Worm (Caenorhabditis elegans) whole organism, L4 larva: ENCODE data around the gene clh-5.

Source experiments
- F10B5.3 ChIP-seq: sonication (generic microtip); optimal IDR thresholded peaks from 2 replicates; lab custom pipeline; 2016; ENCODE audit warnings: mild to moderate bottlenecking, missing genetic modification characterization, missing compliant biosample characterization
- F49E8.2 ChIP-seq: sonication (generic microtip); optimal IDR thresholded peaks from 2 replicates; lab custom pipeline; 2016; ENCODE audit warnings: missing compliant biosample characterization, mild to moderate bottlenecking, missing genetic modification characterization, borderline replicate concordance
- T26A8.4 ChIP-seq: fragments of 200-800 bp; sonication (Bioruptor generic); IDR thresholded peaks from 2 replicates; pipeline ENCODE4 v1.3.6; 2022; ENCODE audit warnings: missing genetic modification characterization, missing compliant biosample characterization
- Y48G9A.11 ChIP-seq: fragments of 200-800 bp; sonication (Bioruptor generic); IDR thresholded peaks from 2 replicates; pipeline ENCODE4 v1.3.6; 2022; ENCODE audit warnings: missing genetic modification reagents, missing genetic modification characterization, missing compliant biosample characterization
- Y5F2A.4 ChIP-seq: fragments of 200-800 bp; sonication (Bioruptor generic); optimal IDR thresholded peaks from 2 replicates; lab custom pipeline; 2018; ENCODE audit warnings: mild to moderate bottlenecking, missing genetic modification characterization, missing compliant biosample characterization
- aha-1 ChIP-seq: fragments of 150-350 bp; peaks from one replicate; lab custom pipeline; 2014; ENCODE audit warnings: missing biosample characterization, missing genetic modification characterization
- attf-4 ChIP-seq: sonication (generic microtip); optimal IDR thresholded peaks from 3 replicates; lab custom pipeline; 2017; ENCODE audit warnings: missing biosample characterization, missing genetic modification characterization
- ceh-20 ChIP-seq: fragments of 200-800 bp; sonication (Bioruptor generic); IDR thresholded peaks from 2 replicates; pipeline ENCODE4 v1.3.6; 2022; ENCODE audit warnings: missing genetic modification reagents, missing genetic modification characterization, missing compliant biosample characterization
- ceh-28 ChIP-seq: fragments of 150-350 bp; optimal IDR thresholded peaks from 2 replicates; lab custom pipeline; 2014; ENCODE audit warnings: missing biosample characterization, missing genetic modification reagents, missing genetic modification characterization
- ceh-44 ChIP-seq: fragments of 200-800 bp; sonication (Bioruptor generic); IDR thresholded peaks from 2 replicates; pipeline ENCODE4 v1.3.6; 2022; ENCODE audit warnings: missing genetic modification reagents, missing genetic modification characterization, missing compliant biosample characterization
- ceh-82 ChIP-seq: sonication (generic microtip); optimal IDR thresholded peaks from 2 replicates; lab custom pipeline; 2017; ENCODE audit warnings: missing biosample characterization, missing genetic modification characterization
- ctbp-1 ChIP-seq: fragments of 200-800 bp; sonication (Bioruptor generic); IDR thresholded peaks from 2 replicates; pipeline ENCODE4 v1.3.6; 2022; ENCODE audit warnings: missing genetic modification reagents, missing genetic modification characterization, missing compliant biosample characterization
- daf-19 ChIP-seq: fragments of 200-800 bp; sonication (Bioruptor generic); conservative IDR thresholded peaks from 2 replicates; pipeline ENCODE4 v1.3.6; 2022; ENCODE audit warnings: missing genetic modification characterization, missing compliant biosample characterization
- daf-8 ChIP-seq: fragments of 200-800 bp; sonication (Bioruptor generic); IDR thresholded peaks from 2 replicates; pipeline ENCODE4 v1.3.6; 2022; ENCODE audit warnings: missing genetic modification characterization, missing compliant biosample characterization
- dmd-6 ChIP-seq: fragments of 200-800 bp; sonication (Bioruptor generic); IDR thresholded peaks from 2 replicates; pipeline ENCODE4 v1.3.6; 2022; ENCODE audit warnings: missing genetic modification reagents, missing genetic modification characterization, missing compliant biosample characterization
- dpl-1 ChIP-seq: fragments of 150-350 bp; optimal IDR thresholded peaks from 2 replicates; lab custom pipeline; 2014; ENCODE audit warnings: missing biosample characterization, missing genetic modification reagents, missing genetic modification characterization
- hif-1 ChIP-seq, 2 experiments: sonication (generic microtip); optimal IDR thresholded peaks; 2 replicates each; lab custom pipeline; 2016 to 2017; ENCODE audit warnings: missing compliant biosample characterization in 2 of 2, missing genetic modification characterization in 2 of 2, missing genetic modification reagents in 2 of 2, missing genotype in 2 of 2, mild to moderate bottlenecking in 1 of 2
- hlh-11 ChIP-seq: fragments of 200-800 bp; sonication (Bioruptor generic); optimal IDR thresholded peaks from 2 replicates; lab custom pipeline; 2018; ENCODE audit warnings: mild to moderate bottlenecking, missing genetic modification characterization, missing compliant biosample characterization
- hmg-1.1 ChIP-seq: fragments of 200-800 bp; sonication (Bioruptor generic); IDR thresholded peaks from 2 replicates; pipeline ENCODE4 v1.3.6; 2022; ENCODE audit warnings: missing genetic modification reagents, missing genetic modification characterization, missing compliant biosample characterization
- jun-1 ChIP-seq: fragments of 150-350 bp; optimal IDR thresholded peaks from 2 replicates; lab custom pipeline; 2014; ENCODE audit warnings: missing biosample characterization, missing genetic modification reagents, missing genetic modification characterization
- lin-1 ChIP-seq: fragments of 200-800 bp; sonication (Bioruptor generic); IDR thresholded peaks from 2 replicates; pipeline ENCODE4 v1.3.6; 2022; ENCODE audit warnings: missing genetic modification reagents, missing genetic modification characterization, missing compliant biosample characterization
- lin-38 ChIP-seq: fragments of 200-800 bp; sonication (Bioruptor generic); IDR thresholded peaks from 2 replicates; pipeline ENCODE4 v1.3.6; 2022; ENCODE audit warnings: missing genetic modification reagents, missing genetic modification characterization, missing compliant biosample characterization
- lin-39 ChIP-seq: fragments of 150-350 bp; optimal IDR thresholded peaks from 2 replicates; lab custom pipeline; 2014; ENCODE audit warnings: missing biosample characterization, missing genetic modification reagents, missing genetic modification characterization
- lsy-2 ChIP-seq, 2 experiments: fragments of 150-350 bp in 1 of 2; sonication (generic microtip) in 1 of 2; optimal IDR thresholded peaks; 2 replicates each; lab custom pipeline; 2014 to 2017; ENCODE audit warnings: missing biosample characterization in 2 of 2, missing genetic modification characterization in 2 of 2
- mdl-1 ChIP-seq, 2 experiments: fragments of 150-350 bp in 1 of 2; sonication (generic microtip) in 1 of 2; optimal IDR thresholded peaks; 2 replicates each; lab custom pipeline; 2014 to 2017; ENCODE audit warnings: missing biosample characterization in 2 of 2, missing genetic modification characterization in 2 of 2
- mep-1 ChIP-seq: fragments of 150-350 bp; sonication (generic microtip); optimal IDR thresholded peaks from 3 replicates; lab custom pipeline; 2014; ENCODE audit warnings: missing biosample characterization, missing genetic modification characterization
- nhr-102 ChIP-seq: sonication (generic microtip); optimal IDR thresholded peaks from 2 replicates; lab custom pipeline; 2016; ENCODE audit warnings: mild to moderate bottlenecking, missing genetic modification characterization, moderate library complexity, missing compliant biosample characterization
- nhr-11 ChIP-seq: fragments of 150-350 bp; optimal IDR thresholded peaks from 2 replicates; lab custom pipeline; 2014; ENCODE audit warnings: missing biosample characterization, missing genetic modification characterization
- nhr-111 ChIP-seq: fragments of 200-800 bp; sonication (Bioruptor generic); optimal IDR thresholded peaks from 2 replicates; lab custom pipeline; 2018; ENCODE audit warnings: mild to moderate bottlenecking, missing genetic modification characterization, missing compliant biosample characterization
- nhr-237 ChIP-seq: sonication (generic microtip); optimal IDR thresholded peaks from 2 replicates; lab custom pipeline; 2017; ENCODE audit warnings: missing biosample characterization, missing genetic modification characterization
- nhr-41 ChIP-seq: fragments of 200-800 bp; sonication (Bioruptor generic); IDR thresholded peaks from 2 replicates; pipeline ENCODE4 v1.3.6; 2022; ENCODE audit warnings: missing genetic modification reagents, missing genetic modification characterization, missing compliant biosample characterization
- nhr-48 ChIP-seq: sonication (generic microtip); optimal IDR thresholded peaks from 2 replicates; lab custom pipeline; 2016; ENCODE audit warnings: mild to moderate bottlenecking, missing genetic modification characterization, missing compliant biosample characterization
- rbr-2 ChIP-seq: sonication (generic microtip); optimal IDR thresholded peaks from 2 replicates; lab custom pipeline; 2016; ENCODE audit warnings: missing genotype, missing genetic modification characterization, missing compliant biosample characterization
- saeg-2 ChIP-seq: fragments of 200-800 bp; sonication (Bioruptor generic); IDR thresholded peaks from 2 replicates; pipeline ENCODE4 v1.3.6; 2022; ENCODE audit warnings: missing genetic modification reagents, missing genetic modification characterization, missing compliant biosample characterization
- snpc-4 ChIP-seq: fragments of 150-350 bp; optimal IDR thresholded peaks from 2 replicates; lab custom pipeline; 2014; ENCODE audit warnings: missing biosample characterization, missing genetic modification characterization
- spr-3 ChIP-seq: fragments of 200-800 bp; sonication (Bioruptor generic); optimal IDR thresholded peaks from 2 replicates; lab custom pipeline; 2018; ENCODE audit warnings: mild to moderate bottlenecking, missing genetic modification characterization, missing compliant biosample characterization
- unc-62 ChIP-seq, 3 experiments: fragments of 150-350 bp in 1 of 3; sonication (generic microtip); optimal IDR thresholded peaks in 2 of 3; peaks in 1 of 3; 1 replicate in 1 of 3; 2 replicates in 2 of 3; lab custom pipeline; 2014 to 2017; ENCODE audit warnings: missing biosample characterization in 3 of 3, missing genetic modification characterization in 3 of 3, missing genetic modification reagents in 3 of 3, missing genotype in 1 of 3
- zag-1 ChIP-seq: fragments of 150-350 bp; optimal IDR thresholded peaks from 2 replicates; lab custom pipeline; 2014; ENCODE audit warnings: missing biosample characterization, missing genetic modification characterization
- zfp-2 ChIP-seq: sonication (generic microtip); optimal IDR thresholded peaks from 2 replicates; lab custom pipeline; 2016; ENCODE audit warnings: mild to moderate bottlenecking, missing genetic modification characterization, missing compliant biosample characterization
- zfp-3 ChIP-seq: fragments of 200-800 bp; sonication (Bioruptor generic); conservative IDR thresholded peaks from 2 replicates; pipeline ENCODE4 v1.3.6; 2022; ENCODE audit warnings: missing genetic modification reagents, missing genetic modification characterization, missing compliant biosample characterization
- zip-11 ChIP-seq: fragments of 200-800 bp; sonication (Bioruptor generic); IDR thresholded peaks from 2 replicates; pipeline ENCODE4 v1.3.6; 2022; ENCODE audit warnings: missing genetic modification characterization, missing compliant biosample characterization
- ztf-11 ChIP-seq: fragments of 150-350 bp; optimal IDR thresholded peaks from 2 replicates; lab custom pipeline; 2014; ENCODE audit warnings: missing biosample characterization, missing genetic modification characterization

The clh-5 gene

DNA sequence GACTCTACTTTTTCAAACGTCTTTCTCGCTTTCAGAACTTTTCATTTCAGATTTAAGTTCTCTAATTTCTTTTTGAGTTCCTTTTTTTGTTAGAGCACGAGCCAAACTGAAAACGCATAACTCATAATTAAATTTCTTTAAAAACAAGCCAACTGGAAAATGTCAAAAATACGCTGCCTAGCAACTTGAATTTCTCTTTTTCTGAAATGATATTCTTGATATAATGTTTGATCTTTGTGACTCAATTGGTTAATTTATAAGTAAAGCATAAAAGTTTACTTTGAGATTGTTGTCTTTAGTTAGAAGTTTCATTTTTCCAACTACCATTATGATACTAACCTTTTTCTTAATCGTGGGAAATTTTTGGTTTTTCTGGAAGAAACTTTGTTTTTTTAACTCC lies 42.7 kb upstream of the clh-5 start:
- TF ChIP-seq unc-62 (GFP tag; optimal IDR thresholded peaks at IDR 0.05 in 1 of 2; lab: Kevin White, UChicago) (peak in 1 of 2 experiments; percentile 52), unc-62 (tag; optimal IDR thresholded peaks at IDR 0.05; lab: Kevin White, UChicago) (no peak), daf-8 (GFP tag; lab: Robert Waterston, UW) (no peak), ceh-44 (no peak), zip-11 (no peak)

DNA sequence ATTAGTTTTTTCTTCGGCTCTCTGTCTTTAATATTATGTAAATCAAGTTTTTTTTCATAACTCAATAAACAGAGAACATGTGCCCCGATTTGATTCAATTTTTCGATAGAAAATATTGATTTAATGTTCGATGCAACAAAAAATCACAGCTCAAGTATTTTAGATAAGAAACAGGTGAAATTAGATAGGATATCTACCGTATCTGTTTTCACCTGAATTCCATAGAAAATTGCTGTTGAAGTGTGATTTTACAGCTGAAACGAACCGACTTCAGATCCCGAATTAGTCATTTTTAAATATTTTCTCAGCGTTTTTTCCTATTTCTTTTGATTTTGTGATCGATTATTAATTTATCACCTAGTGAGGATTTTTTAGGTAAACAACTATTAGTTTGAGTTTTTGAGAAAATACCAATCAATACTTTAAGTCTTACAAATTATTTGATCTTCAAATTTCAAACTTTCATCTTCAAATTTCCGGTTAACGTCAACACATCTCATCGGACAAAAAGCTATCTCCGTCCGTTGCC lies 40.8 kb upstream of the clh-5 start, which contains the start of gene Y9C2UA.1:
Y9C2UA.1 (plus strand) TSS at position 479 of the 529 bp plus-strand sequence.
- TF ChIP-seq lin-38 (no peak), aha-1 (peak; percentile 42)
- TF ChIP-seq, all 104 proteins: peak for 1

DNA sequence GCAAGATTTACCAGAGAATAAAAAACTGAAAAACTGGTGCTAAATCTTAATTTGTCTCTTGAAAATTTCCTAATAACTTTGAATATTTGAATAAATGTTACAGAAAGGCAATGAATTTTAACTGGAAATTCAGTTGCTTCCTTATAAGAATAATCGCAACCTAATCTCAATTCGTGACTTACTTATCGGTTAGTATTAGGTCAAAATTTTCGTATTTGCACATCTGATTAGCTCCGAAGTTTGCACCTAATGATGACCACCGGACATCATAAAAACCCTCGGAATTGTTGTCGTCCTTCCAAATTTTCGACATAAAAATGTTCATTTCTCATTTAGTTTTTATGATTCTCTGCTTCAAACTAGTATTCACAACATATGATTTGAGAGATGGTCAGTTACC lies 39.4 kb upstream of the clh-5 start, which contains the start of gene C16D2.3:
C16D2.3 (plus strand) TSS at position 301 of the 400 bp plus-strand sequence.
- TF ChIP-seq F10B5.3 (tag; lab: Kevin White, UChicago) (no peak), dpl-1 (GFP tag; lab: Kevin White, UChicago) (no peak), daf-8 (GFP tag; lab: Robert Waterston, UW) (no peak), ceh-28 (tag; lab: Kevin White, UChicago) (no peak), jun-1 (tag; lab: Kevin White, UChicago) (no peak), nhr-102 (no peak), snpc-4 (no peak), ctbp-1 (GFP tag; lab: Robert Waterston, UW) (no peak)

DNA sequence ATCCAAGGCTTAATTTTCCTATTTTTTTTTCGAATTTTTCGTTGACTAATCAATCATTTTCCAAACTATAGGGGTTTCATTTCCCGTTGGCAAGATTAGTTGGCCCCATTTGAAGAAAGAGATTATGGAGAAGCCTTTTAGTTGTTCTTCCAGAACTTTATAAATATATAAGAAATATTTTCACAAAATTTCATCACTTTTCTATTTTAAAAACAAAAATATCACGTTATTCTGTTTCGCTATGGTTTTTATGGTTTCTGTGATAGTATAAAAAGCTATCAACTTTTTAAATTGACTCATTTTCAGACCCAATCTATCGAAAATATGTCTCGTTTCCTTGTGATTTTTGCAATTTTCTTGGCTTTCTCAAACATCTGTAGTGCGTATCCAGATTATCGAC lies 37.5 kb upstream of the clh-5 start, which contains the start of gene nlp-78:
nlp-78 (plus strand) TSS at position 301 of the 400 bp plus-strand sequence.
- no peak for TF ChIP-seq nhr-11 (tag; lab: Kevin White, UChicago)
- TF ChIP-seq lin-38, result no peak
- TF ChIP-seq nhr-111 (GFP tag; lab: Kevin White, UChicago), result no peak
- TF ChIP-seq unc-62 (GFP tag; optimal IDR thresholded peaks at IDR 0.05 in 1 of 2; lab: Kevin White, UChicago), result no peak
- no peak for TF ChIP-seq unc-62 (tag; optimal IDR thresholded peaks at IDR 0.05; lab: Kevin White, UChicago)
- no peak for TF ChIP-seq zfp-2 (tag; lab: Kevin White, UChicago)
- TF ChIP-seq lin-1, result no peak
- no peak for TF ChIP-seq zfp-3
- no peak for TF ChIP-seq daf-19
- no peak for TF ChIP-seq Y5F2A.4
- TF ChIP-seq nhr-48 (tag; lab: Kevin White, UChicago), result no peak
- TF ChIP-seq hmg-1.1, result no peak
- no peak for TF ChIP-seq hif-1 (tag; optimal IDR thresholded peaks at IDR 0.05; lab: Kevin White, UChicago)
- TF ChIP-seq, all 104 proteins: peak for 0

DNA sequence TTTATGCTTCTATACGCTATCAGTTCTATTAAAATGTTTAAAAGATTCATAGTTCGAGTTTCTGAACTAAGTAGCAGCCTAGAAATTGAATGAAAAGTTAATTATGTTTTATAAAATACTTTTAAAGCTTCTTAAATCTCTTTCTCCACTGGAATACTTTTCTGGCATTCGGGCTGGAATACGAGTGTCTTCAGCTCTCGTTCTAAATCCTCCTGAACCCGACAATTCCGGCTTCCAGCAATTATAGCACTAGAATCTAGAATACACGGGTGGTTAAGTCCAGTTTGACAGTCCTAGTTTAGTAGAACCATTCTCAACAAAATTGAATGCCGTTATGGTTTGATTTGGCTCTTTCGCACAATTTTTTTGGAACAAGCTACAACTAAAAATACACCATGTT lies 33.9 kb upstream of the clh-5 start:
- TF ChIP-seq nhr-237 (tag; lab: Kevin White, UChicago), result no peak
- peak; percentile 92 for TF ChIP-seq jun-1 (tag; lab: Kevin White, UChicago)
- TF ChIP-seq nhr-11 (tag; lab: Kevin White, UChicago), result no peak
- TF ChIP-seq T26A8.4 (GFP tag; lab: Robert Waterston, UW), result no peak; the same call in 1 of the 2 replicates
- peak; percentile 48 for TF ChIP-seq mep-1 (tag; lab: Kevin White, UChicago)
- TF ChIP-seq ztf-11, result no peak
- TF ChIP-seq attf-4 (tag; lab: Kevin White, UChicago), result no peak
- no peak for TF ChIP-seq rbr-2 (tag; lab: Kevin White, UChicago)
- TF ChIP-seq ceh-20, result no peak
- no peak for TF ChIP-seq dpl-1 (GFP tag; lab: Kevin White, UChicago)
- no peak for TF ChIP-seq spr-3 (GFP tag; lab: Kevin White, UChicago)
- TF ChIP-seq Y48G9A.11 (GFP tag; lab: Robert Waterston, UW), result no peak
- no peak for TF ChIP-seq saeg-2 (GFP tag; lab: Robert Waterston, UW)
- no peak for TF ChIP-seq nhr-41 (GFP tag; lab: Robert Waterston, UW)
- TF ChIP-seq nhr-48 (tag; lab: Kevin White, UChicago), result no peak
- TF ChIP-seq dmd-6, result no peak
- no peak for TF ChIP-seq zag-1
- TF ChIP-seq aha-1, result no peak
- TF ChIP-seq lin-39 (tag; lab: Kevin White, UChicago), result no peak
- no peak for TF ChIP-seq F49E8.2 (tag; lab: Kevin White, UChicago)
- no peak for TF ChIP-seq mdl-1 (tag; optimal IDR thresholded peaks at IDR 0.05; lab: Kevin White, UChicago)
- no peak for TF ChIP-seq hlh-11 (tag; lab: Kevin White, UChicago)
- TF ChIP-seq Y5F2A.4, result peak; percentile 18
- no peak for TF ChIP-seq lsy-2 (tag; optimal IDR thresholded peaks at IDR 0.05; lab: Kevin White, UChicago)
- no peak for TF ChIP-seq ceh-82
